Worm (Caenorhabditis elegans): ENCODE results near the gene mdt-22.

ce11 chrII:10270052-10270451 lies 31.0 kb upstream of the mdt-22 start, which contains the start of gene F54B3.2:
- no peak for TF ChIP-seq nhr-43 (tag; optimal IDR thresholded peaks at IDR 0.05; ENCODE audit: poor library complexity, severe bottlenecking)
- no peak for TF ChIP-seq skn-1 (tag; optimal IDR thresholded peaks at IDR 0.05)
- no peak for TF ChIP-seq egl-5 (tag; optimal IDR thresholded peaks at IDR 0.05)
- TF ChIP-seq ztf-11 (tag; optimal IDR thresholded peaks at IDR 0.05): no peak
- no peak for TF ChIP-seq nhr-237 (tag; optimal IDR thresholded peaks at IDR 0.05)
- TF ChIP-seq lin-15B (tag; optimal IDR thresholded peaks at IDR 0.05): no peak
- no peak for TF ChIP-seq ceh-28 (tag; optimal IDR thresholded peaks at IDR 0.05)
- TF ChIP-seq nhr-25 (tag; optimal IDR thresholded peaks at IDR 0.05): no peak
- TF ChIP-seq ama-1 (optimal IDR thresholded peaks at IDR 0.05): no peak
- no peak for TF ChIP-seq ceh-82 (tag; optimal IDR thresholded peaks at IDR 0.05)
- no peak for TF ChIP-seq jun-1 (tag; optimal IDR thresholded peaks at IDR 0.05)
- TF ChIP-seq lin-39 (tag; optimal IDR thresholded peaks at IDR 0.05): no peak
- TF ChIP-seq unc-62 (GFP tag; optimal IDR thresholded peaks at IDR 0.05): no peak
- TF ChIP-seq ZK546.5 (tag; optimal IDR thresholded peaks at IDR 0.05): no peak
